Worm (Caenorhabditis elegans): ENCODE results near the gene asp-6.
A peak's percentile ranks its signal among the peaks of the same experiment; 100 is the strongest.

asp-6 gene

DNA sequence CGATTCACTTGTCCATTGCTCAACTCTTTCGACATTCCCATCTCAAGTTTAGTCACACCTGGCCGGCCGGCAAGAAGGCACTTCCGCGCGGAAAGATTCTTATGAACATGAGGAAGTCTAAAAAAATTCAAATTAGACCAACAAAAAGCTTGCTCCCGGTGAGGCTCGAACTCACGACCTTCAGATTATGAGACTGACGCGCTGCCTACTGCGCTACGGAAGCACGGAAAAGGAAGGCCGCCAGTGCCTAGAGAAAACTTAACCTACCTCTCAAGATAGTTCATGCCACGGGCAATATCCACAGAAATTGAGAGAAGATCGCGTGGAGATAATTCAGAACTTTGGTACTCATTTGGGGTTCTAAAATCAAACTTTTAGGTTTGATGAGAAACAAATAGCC lies 38.7 kb downstream of the asp-6 start (continued):
- TF ChIP-seq madf-8 (GFP tag; conservative IDR thresholded peaks at IDR 0.05): no peak
- peak; percentile 53 for TF ChIP-seq snpc-1.1 (tag; optimal IDR thresholded peaks at IDR 0.05; ENCODE audit: insufficient read depth)
- peak; percentile 53; the same call in 1 of the 2 replicates for TF ChIP-seq madf-6 (GFP tag; IDR thresholded peaks at IDR 0.05)
- peak; percentile 0 for TF ChIP-seq lsl-1 (GFP tag; optimal IDR thresholded peaks at IDR 0.05)
- TF ChIP-seq F10E7.11 (tag; optimal IDR thresholded peaks at IDR 0.05): no peak
- TF ChIP-seq dox-1 (GFP tag; IDR thresholded peaks at IDR 0.05): peak; percentile 62; the same call in 1 of the 2 replicates

DNA sequence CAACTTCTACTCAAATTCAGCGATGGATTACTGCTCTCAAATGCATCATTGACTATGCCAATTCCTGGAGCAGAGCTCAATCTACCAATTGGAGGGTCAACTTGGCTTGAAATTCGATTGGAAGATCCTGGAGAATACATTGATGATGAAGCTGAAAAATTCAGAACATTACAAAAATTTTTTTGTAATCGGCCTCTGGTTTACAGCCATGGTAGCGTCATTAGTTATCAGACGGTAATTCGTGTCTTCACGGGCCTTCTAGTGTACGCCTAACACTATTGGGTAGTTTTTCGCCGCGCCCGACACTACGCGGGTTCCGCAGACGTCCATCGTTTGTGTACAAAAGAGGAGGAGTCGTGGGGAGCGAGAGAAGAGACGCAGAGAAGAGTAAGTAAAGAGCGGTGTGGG lies 40.0 kb downstream of the asp-6 start:
- TF ChIP-seq ceh-40 (GFP tag; IDR thresholded peaks at IDR 0.05) (no peak), tbp1 (GFP tag; optimal IDR thresholded peaks at IDR 0.05) (peak; percentile 84), madf-8 (GFP tag; conservative IDR thresholded peaks at IDR 0.05) (peak; percentile 65), attf-6 (GFP tag; IDR thresholded peaks at IDR 0.05) (peak; percentile 94), ekl-4 (GFP tag; IDR thresholded peaks at IDR 0.05) (peak; percentile 94), madf-10 (tag; optimal IDR thresholded peaks at IDR 0.05) (peak; percentile 77), mes-4 (tag; optimal IDR thresholded peaks at IDR 0.05) (peak; percentile 36), dpff-1 (tag; optimal IDR thresholded peaks at IDR 0.05) (no peak), B0019.2 (GFP tag; conservative IDR thresholded peaks at IDR 0.05) (peak; percentile 69), sptf-2 (GFP tag; optimal IDR thresholded peaks at IDR 0.05) (peak; percentile 17), Y53F4B.3 (GFP tag; IDR thresholded peaks at IDR 0.05) (peak; percentile 72), lsl-1 (GFP tag; optimal IDR thresholded peaks at IDR 0.05) (peak; percentile 83), Y56A3A.18 (GFP tag; IDR thresholded peaks at IDR 0.05) (peak; percentile 94), F37B4.10 (GFP tag; IDR thresholded peaks at IDR 0.05) (no peak), ama-1 (optimal IDR thresholded peaks at IDR 0.05) (peak; percentile 91), ama-1 (GFP tag; optimal IDR thresholded peaks at IDR 0.05) (peak in 1 of 2 experiments; percentile 35), rpc-1 (optimal IDR thresholded peaks at IDR 0.05) (peak; percentile 14), rpc-1 (tag; optimal IDR thresholded peaks at IDR 0.05) (peak; percentile 23), F23B12.7 (tag; optimal IDR thresholded peaks at IDR 0.05; ENCODE audit: insufficient read depth) (peak; percentile 74), ztf-22 (GFP tag; optimal IDR thresholded peaks at IDR 0.05) (peak; percentile 22), snpc-4 (GFP tag; optimal IDR thresholded peaks at IDR 0.05) (peak; percentile 100), snpc-4 (tag; optimal IDR thresholded peaks at IDR 0.05) (peak; percentile 99 to 100 (median 100)), aptf-3 (GFP tag; IDR thresholded peaks at IDR 0.05) (no peak), lin-35 (GFP tag; optimal IDR thresholded peaks at IDR 0.05) (peak in 2 of 3 experiments; percentile 31 to 75), nhr-27 (tag; optimal IDR thresholded peaks at IDR 0.05) (peak; percentile 23), pha-4 (tag; optimal IDR thresholded peaks at IDR 0.05) (no peak), chd-7 (tag; optimal IDR thresholded peaks at IDR 0.05) (peak; percentile 74), let-526 (GFP tag; IDR thresholded peaks at IDR 0.05) (no peak), him-1 (tag; optimal IDR thresholded peaks at IDR 0.05) (peak; percentile 99), ceh-79 (tag; optimal IDR thresholded peaks at IDR 0.05) (no peak), madf-3 (GFP tag; IDR thresholded peaks at IDR 0.05) (peak; percentile 74), F33H1.4 (GFP tag; IDR thresholded peaks at IDR 0.05) (peak; percentile 71), ztf-25 (GFP tag; IDR thresholded peaks at IDR 0.05) (peak; percentile 73; the same call in 1 of the 2 replicates), rcor-1 (GFP tag; IDR thresholded peaks at IDR 0.05) (peak; percentile 95), ztf-28 (GFP tag; IDR thresholded peaks at IDR 0.05) (peak; percentile 91), lin-54 (GFP tag; optimal IDR thresholded peaks at IDR 0.05) (peak; percentile 86), tlf-1 (GFP tag; optimal IDR thresholded peaks at IDR 0.05) (peak; percentile 69), hlh-26 (GFP tag; conservative IDR thresholded peaks at IDR 0.05) (no peak), snpc-1.1 (tag; optimal IDR thresholded peaks at IDR 0.05; ENCODE audit: insufficient read depth) (peak; percentile 99), F49E8.2 (tag; optimal IDR thresholded peaks at IDR 0.05; ENCODE audit: insufficient read depth) (peak; percentile 96), T26A5.8 (tag; optimal IDR thresholded peaks at IDR 0.05) (no peak), repo-1 (tag; optimal IDR thresholded peaks at IDR 0.05) (peak; percentile 87), attf-3 (GFP tag; conservative IDR thresholded peaks at IDR 0.05) (peak; percentile 77), mxl-1 (tag; optimal IDR thresholded peaks at IDR 0.05) (peak; percentile 31), athp-1 (tag; optimal IDR thresholded peaks at IDR 0.05) (peak; percentile 40)

Measured in whole organism, young adult.